Worm (Caenorhabditis elegans) whole organism, late embryonic: Measurements from ENCODE around the gene his-63.

Experiments
- F13H6.1 ChIP-seq: sonication (generic microtip); optimal IDR thresholded peaks from 2 replicates; lab custom pipeline; 2016; ENCODE audit warnings: missing genetic modification characterization, missing compliant biosample characterization
- Y22D7AL.16 ChIP-seq: sonication (generic microtip); optimal IDR thresholded peaks from 2 replicates; lab custom pipeline; 2016; ENCODE audit warnings: missing genetic modification characterization, missing compliant biosample characterization
- elt-2 ChIP-seq: sonication (generic microtip); optimal IDR thresholded peaks from 2 replicates; lab custom pipeline; 2016; ENCODE audit warnings: missing genetic modification reagents, missing genetic modification characterization, missing compliant biosample characterization
- fax-1 ChIP-seq: sonication (generic microtip); optimal IDR thresholded peaks from 2 replicates; lab custom pipeline; 2016; ENCODE audit warnings: missing genotype, missing genetic modification characterization, missing compliant biosample characterization
- fkh-10 ChIP-seq: fragments of 150-350 bp; optimal IDR thresholded peaks from 2 replicates; lab custom pipeline; 2014; ENCODE audit warnings: missing biosample characterization, missing genetic modification reagents, missing genetic modification characterization
- lim-6 ChIP-seq: sonication (generic microtip); optimal IDR thresholded peaks from 2 replicates; lab custom pipeline; 2016; ENCODE audit warnings: missing genetic modification characterization, missing compliant biosample characterization
- nhr-11 ChIP-seq: fragments of 150-350 bp; optimal IDR thresholded peaks from 2 replicates; lab custom pipeline; 2014; ENCODE audit warnings: missing biosample characterization, missing genetic modification characterization
- pax-1 ChIP-seq: fragments of 150-350 bp; optimal IDR thresholded peaks from 2 replicates; lab custom pipeline; 2014; ENCODE audit warnings: missing biosample characterization, missing genetic modification characterization
- pha-4 ChIP-seq: fragments of 150-350 bp; optimal IDR thresholded peaks from 2 replicates; lab custom pipeline; 2018; ENCODE audit warnings: missing biosample characterization, missing genetic modification reagents, missing genetic modification characterization
- unc-42 ChIP-seq: sonication (generic microtip); optimal IDR thresholded peaks from 2 replicates; lab custom pipeline; 2016; ENCODE audit warnings: missing genotype, missing genetic modification characterization, missing compliant biosample characterization

ce11 chrIV:11435761-11436160, 29.1 kb upstream of the his-63 start:
- TF ChIP-seq pha-4 (tag; lab: Kevin White, UChicago) = no peak
- TF ChIP-seq fkh-10 (GFP tag; lab: Kevin White, UChicago) = no peak
- TF ChIP-seq F13H6.1 (tag; lab: Kevin White, UChicago) = no peak
- no peak for TF ChIP-seq pax-1 (tag; lab: Kevin White, UChicago)
- no peak for TF ChIP-seq fax-1 (tag; lab: Kevin White, UChicago)
- no peak for TF ChIP-seq Y22D7AL.16 (tag; lab: Kevin White, UChicago)
- no peak for TF ChIP-seq elt-2
- TF ChIP-seq lim-6 (tag; lab: Kevin White, UChicago) = no peak
- no peak for TF ChIP-seq unc-42 (tag; lab: Kevin White, UChicago)
- TF ChIP-seq nhr-11 (tag; lab: Kevin White, UChicago) = no peak
